Worm (Caenorhabditis elegans): ENCODE data around the gene toe-1.
A peak's percentile ranks its signal among the peaks of the same experiment; 100 is the strongest.

Gene toe-1

ce11 chrII:4453453-4453852 lies 28.5 kb downstream of the toe-1 start:
- peak; percentile 60 for TF ChIP-seq lin-14 (GFP tag; optimal IDR thresholded peaks at IDR 0.05)
- no peak for TF ChIP-seq egl-13 (tag; optimal IDR thresholded peaks at IDR 0.05)
- peak in 1 of 2 experiments; percentile 34 for TF ChIP-seq lin-35 (GFP tag; optimal IDR thresholded peaks at IDR 0.05)
- peak in 1 of 3 experiments; percentile 35 for TF ChIP-seq dpl-1 (GFP tag; optimal IDR thresholded peaks at IDR 0.05)
- TF ChIP-seq nhr-84 (tag; optimal IDR thresholded peaks at IDR 0.05) = no peak
- TF ChIP-seq efl-1 (optimal IDR thresholded peaks at IDR 0.05) = no peak
- TF ChIP-seq efl-1 (GFP tag; optimal IDR thresholded peaks at IDR 0.05 in 1 of 2) = peak; percentile 13 to 56
- no peak for TF ChIP-seq C16A3.4 (tag; optimal IDR thresholded peaks at IDR 0.05)
- peak; percentile 55 for TF ChIP-seq unc-86 (tag; optimal IDR thresholded peaks at IDR 0.05)

- TF ChIP-seq hpl-2 (GFP tag; optimal IDR thresholded peaks at IDR 0.05) (no peak), snu-23 (GFP tag; optimal IDR thresholded peaks at IDR 0.05) (no peak), vab-15 (tag; optimal IDR thresholded peaks at IDR 0.05) (no peak), lin-15B (tag; optimal IDR thresholded peaks at IDR 0.05) (no peak), mdl-1 (tag; optimal IDR thresholded peaks at IDR 0.05) (no peak), blmp-1 (tag; optimal IDR thresholded peaks at IDR 0.05) (no peak), fos-1 (tag; optimal IDR thresholded peaks at IDR 0.05) (no peak), nhr-71 (tag; optimal IDR thresholded peaks at IDR 0.05) (no peak), rnt-1 (tag; optimal IDR thresholded peaks at IDR 0.05) (no peak), efl-3 (GFP tag; optimal IDR thresholded peaks at IDR 0.05) (no peak), lsy-2 (tag; optimal IDR thresholded peaks at IDR 0.05) (no peak), C16A3.4 (tag; optimal IDR thresholded peaks at IDR 0.05) (no peak), alr-1 (tag; optimal IDR thresholded peaks at IDR 0.05; ENCODE audit: borderline replicate concordance) (no peak), aha-1 (tag; optimal IDR thresholded peaks at IDR 0.05) (no peak), fkh-8 (tag; optimal IDR thresholded peaks at IDR 0.05) (no peak), nhr-85 (tag) (no peak), ama-1 (optimal IDR thresholded peaks at IDR 0.05) (no peak), sox-4 (tag; optimal IDR thresholded peaks at IDR 0.05) (no peak)
Observed at ce11 chrII:4454823-4455222, 29.9 kb downstream of the toe-1 start.

- no peak for TF ChIP-seq ceh-90 (tag; optimal IDR thresholded peaks at IDR 0.05)
- TF ChIP-seq swsn-7 (tag; optimal IDR thresholded peaks at IDR 0.05) = peak; percentile 47
- TF ChIP-seq tbx-2 (tag; optimal IDR thresholded peaks at IDR 0.05) = peak; percentile 48
- peak; percentile 18 for TF ChIP-seq ces-1 (GFP tag; optimal IDR thresholded peaks at IDR 0.05)
- TF ChIP-seq sup-37 (GFP tag; optimal IDR thresholded peaks at IDR 0.05) = no peak
- TF ChIP-seq fkh-10 (GFP tag; optimal IDR thresholded peaks at IDR 0.05) = no peak
- TF ChIP-seq C16A3.4 (tag; optimal IDR thresholded peaks at IDR 0.05) = no peak
- TF ChIP-seq ceh-63 (GFP tag; optimal IDR thresholded peaks at IDR 0.05) = no peak
- TF ChIP-seq mab-9 (GFP tag; IDR thresholded peaks at IDR 0.05) = peak; percentile 64; the same call in 1 of the 2 replicates
- peak in 2 of 3 experiments; percentile 22 to 61 for TF ChIP-seq ceh-82 (tag; optimal IDR thresholded peaks at IDR 0.05)
- TF ChIP-seq lin-35 (GFP tag; optimal IDR thresholded peaks at IDR 0.05) = peak in 1 of 2 experiments; percentile 22
- TF ChIP-seq tlp-1 (tag; optimal IDR thresholded peaks at IDR 0.05) = no peak
- TF ChIP-seq snu-23 (GFP tag; optimal IDR thresholded peaks at IDR 0.05) = peak; percentile 37
- no peak for TF ChIP-seq skn-1 (tag; optimal IDR thresholded peaks at IDR 0.05)
- TF ChIP-seq isw-1 (GFP tag; IDR thresholded peaks at IDR 0.05) = peak; percentile 23
- TF ChIP-seq efl-1 (optimal IDR thresholded peaks at IDR 0.05) = peak in 1 of 2 experiments; percentile 13
- TF ChIP-seq efl-1 (GFP tag; optimal IDR thresholded peaks at IDR 0.05 in 1 of 2) = no peak
- peak; percentile 39 for TF ChIP-seq nhr-47 (tag; optimal IDR thresholded peaks at IDR 0.05)
- TF ChIP-seq lin-14 (GFP tag; optimal IDR thresholded peaks at IDR 0.05) = peak; percentile 82
- TF ChIP-seq fkh-8 (tag; optimal IDR thresholded peaks at IDR 0.05) = peak; percentile 30
- TF ChIP-seq nhr-71 (tag; optimal IDR thresholded peaks at IDR 0.05) = peak; percentile 40
- TF ChIP-seq mdl-1 (tag; optimal IDR thresholded peaks at IDR 0.05) = no peak
- no peak for TF ChIP-seq fkh-4 (tag; optimal IDR thresholded peaks at IDR 0.05; ENCODE audit: borderline replicate concordance)
- TF ChIP-seq unc-86 (tag; optimal IDR thresholded peaks at IDR 0.05) = peak; percentile 68
- TF ChIP-seq lin-15B (tag; optimal IDR thresholded peaks at IDR 0.05) = no peak
- TF ChIP-seq lir-3 (tag; optimal IDR thresholded peaks at IDR 0.05; ENCODE audit: poor library complexity) = no peak
- peak in 1 of 2 experiments; percentile 30 for TF ChIP-seq lsy-2 (tag; optimal IDR thresholded peaks at IDR 0.05)
Observed at ce11 chrII:4456024-4456423, 31.1 kb downstream of the toe-1 start.

Data from whole organism, L1 larva.